Worm (Caenorhabditis elegans): Measurements from ENCODE around the gene str-114.

- TF ChIP-seq sea-2 (GFP tag; IDR thresholded peaks at IDR 0.05), result no peak
- TF ChIP-seq lin-35 (GFP tag; optimal IDR thresholded peaks at IDR 0.05), result no peak
- no peak for TF ChIP-seq K12H6.12 (tag; optimal IDR thresholded peaks at IDR 0.05)
- no peak for TF ChIP-seq F55B11.4 (tag; optimal IDR thresholded peaks at IDR 0.05; ENCODE audit: borderline replicate concordance, insufficient read depth)
- TF ChIP-seq ztf-6 (GFP tag; IDR thresholded peaks at IDR 0.05), result no peak
- no peak for TF ChIP-seq lin-26 (GFP tag; IDR thresholded peaks at IDR 0.05)
- TF ChIP-seq F22D6.2 (tag; optimal IDR thresholded peaks at IDR 0.05), result no peak
- TF ChIP-seq ceh-79 (tag; optimal IDR thresholded peaks at IDR 0.05), result no peak
- no peak for TF ChIP-seq let-526 (GFP tag; IDR thresholded peaks at IDR 0.05)
Measured at ce11 chrV:3695254-3695653, 45.7 kb downstream of the str-114 start.

Measured in whole organism, young adult.